Fruit fly (Drosophila melanogaster) whole organism, wandering third instar larva: ENCODE data around the gene CG43980.

Experiments used
- CG32264 ChIP-seq: fragments of 200-800 bp; sonication (Bioruptor generic); optimal IDR thresholded peaks from 2 replicates; lab custom pipeline; 2016; ENCODE audit warnings: missing biosample characterization, missing genetic modification characterization
- CG9705 ChIP-seq: fragments of 200-800 bp; sonication (Bioruptor generic); optimal IDR thresholded peaks from 2 replicates; lab custom pipeline; 2018; ENCODE audit warnings: missing biosample characterization, mild to moderate bottlenecking, missing genetic modification characterization
- Dif ChIP-seq: fragments of 200-275, 200-300 bp; sonication (Bioruptor generic); optimal IDR thresholded peaks from 2 replicates; lab custom pipeline; 2018; ENCODE audit warnings: missing biosample characterization, missing genetic modification characterization; ENCODE audit not compliant: partially characterized antibody
- GATAd ChIP-seq: sonication (Bioruptor generic); optimal IDR thresholded peaks from 2 replicates; lab custom pipeline; 2016; ENCODE audit warnings: missing biosample characterization, missing genetic modification characterization
- HLH106 ChIP-seq: fragments of 200-800 bp; optimal IDR thresholded peaks from 3 replicates; lab custom pipeline; 2019; ENCODE audit warnings: missing biosample characterization, mild to moderate bottlenecking, missing genetic modification characterization, moderate library complexity
- Hnf4 ChIP-seq: fragments of 200-800 bp; sonication (Bioruptor generic); optimal IDR thresholded peaks from 2 replicates; lab custom pipeline; 2016; ENCODE audit warnings: missing biosample characterization, mild to moderate bottlenecking, missing genetic modification characterization
- Hr83 ChIP-seq: fragments of 200-300 bp; sonication (Bioruptor generic); optimal IDR thresholded peaks from 2 replicates; lab custom pipeline; 2016; ENCODE audit warnings: missing biosample characterization, mild to moderate bottlenecking, missing genetic modification characterization, moderate library complexity; ENCODE audit not compliant: poor library complexity, severe bottlenecking
- Myc ChIP-seq: fragments of >200 bp; optimal IDR thresholded peaks from 2 replicates; lab custom pipeline; 2017
- N ChIP-seq: fragments of >200 bp; optimal IDR thresholded peaks from 2 replicates; lab custom pipeline; 2018; ENCODE audit warnings: missing biosample characterization, missing external identifiers, missing genetic modification characterization
- OdsH ChIP-seq: fragments of 200-800 bp; sonication (Bioruptor generic); optimal IDR thresholded peaks from 2 replicates; lab custom pipeline; 2016; ENCODE audit warnings: missing biosample characterization, mild to moderate bottlenecking, missing genetic modification characterization
- Rel ChIP-seq, 2 experiments: fragments of 200-800 bp; sonication (Bioruptor generic) in 1 of 2; optimal IDR thresholded peaks; 2 replicates in 1 of 2; 3 replicates in 1 of 2; lab custom pipeline; 2016 to 2019; ENCODE audit warnings: mild to moderate bottlenecking in 2 of 2, missing biosample characterization in 2 of 2, missing genetic modification characterization in 2 of 2, moderate library complexity in 1 of 2
- Sp1 ChIP-seq: fragments of 200-800 bp; sonication (Bioruptor generic); optimal IDR thresholded peaks from 3 replicates; lab custom pipeline; 2019; ENCODE audit warnings: missing biosample characterization, mild to moderate bottlenecking, missing genetic modification characterization, moderate library complexity
- Vsx2 ChIP-seq: fragments of 200-300, 225-300 bp; sonication (Bioruptor generic); optimal IDR thresholded peaks from 2 replicates; lab custom pipeline; 2018; ENCODE audit warnings: missing biosample characterization, missing genetic modification characterization; ENCODE audit not compliant: partially characterized antibody
- br ChIP-seq: fragments of 200-800 bp; sonication (Bioruptor generic); optimal IDR thresholded peaks from 2 replicates; lab custom pipeline; 2016; ENCODE audit warnings: missing biosample characterization, missing genetic modification characterization
- brk ChIP-seq: fragments of 200-800 bp; sonication (Bioruptor generic); optimal IDR thresholded peaks from 2 replicates; lab custom pipeline; 2016; ENCODE audit warnings: missing biosample characterization, mild to moderate bottlenecking, missing genetic modification characterization
- dl ChIP-seq, 2 experiments: fragments of 175-275, 200-275 bp in 1 of 2; fragments of 200-275 bp in 1 of 2; sonication (Bioruptor generic); optimal IDR thresholded peaks; lab custom pipeline; 2018; ENCODE audit warnings: mild to moderate bottlenecking in 2 of 2, missing biosample characterization in 2 of 2, missing genetic modification characterization in 2 of 2, moderate library complexity in 2 of 2; ENCODE audit not compliant: partially characterized antibody in 2 of 2, insufficient read depth in 1 of 2
- dmrt93B ChIP-seq: fragments of 200-800 bp; sonication (Bioruptor generic); optimal IDR thresholded peaks from 2 replicates; lab custom pipeline; 2018; ENCODE audit warnings: missing biosample characterization, mild to moderate bottlenecking, missing genetic modification characterization
- ey ChIP-seq: fragments of 200-800 bp; sonication (Bioruptor generic); optimal IDR thresholded peaks from 2 replicates; lab custom pipeline; 2016; ENCODE audit warnings: missing biosample characterization, missing genetic modification characterization
- fru ChIP-seq: fragments of 200-800 bp; sonication (Bioruptor generic); optimal IDR thresholded peaks from 3 replicates; lab custom pipeline; 2016; ENCODE audit warnings: missing biosample characterization, mild to moderate bottlenecking, missing genetic modification characterization
- h ChIP-seq: fragments of 200-800 bp; sonication (Bioruptor generic); optimal IDR thresholded peaks from 3 replicates; lab custom pipeline; 2016; ENCODE audit warnings: missing biosample characterization, mild to moderate bottlenecking, missing genetic modification characterization
- jim ChIP-seq: fragments of 175-275, 200-325 bp; sonication (Bioruptor generic); optimal IDR thresholded peaks from 2 replicates; lab custom pipeline; 2016; ENCODE audit warnings: missing biosample characterization, mild to moderate bottlenecking, missing genetic modification characterization
- lola ChIP-seq: fragments of >200 bp; optimal IDR thresholded peaks from 2 replicates; lab custom pipeline; 2017; ENCODE audit warnings: missing biosample characterization, missing genetic modification characterization
- pan ChIP-seq: fragments of >200 bp; optimal IDR thresholded peaks from 2 replicates; lab custom pipeline; 2017
- rgr ChIP-seq: fragments of 200-800 bp; sonication (Bioruptor generic); optimal IDR thresholded peaks from 3 replicates; lab custom pipeline; 2016; ENCODE audit warnings: missing biosample characterization, mild to moderate bottlenecking, missing genetic modification characterization
- sage ChIP-seq: fragments of 200-800 bp; sonication (Bioruptor generic); optimal IDR thresholded peaks from 2 replicates; lab custom pipeline; 2016; ENCODE audit warnings: missing biosample characterization, mild to moderate bottlenecking, missing genetic modification characterization
- sv ChIP-seq: fragments of 200-800 bp; sonication (Bioruptor generic); optimal IDR thresholded peaks from 3 replicates; lab custom pipeline; 2016; ENCODE audit warnings: missing biosample characterization, missing genetic modification characterization
- tai ChIP-seq: sonication (Bioruptor generic); optimal IDR thresholded peaks from 2 replicates; lab custom pipeline; 2016; ENCODE audit warnings: missing biosample characterization, missing genetic modification characterization
- usp ChIP-seq: fragments of >200 bp; optimal IDR thresholded peaks from 2 replicates; lab custom pipeline; 2017; ENCODE audit warnings: missing biosample characterization, missing genetic modification characterization
- woc ChIP-seq: sonication (Bioruptor generic); optimal IDR thresholded peaks from 2 replicates; lab custom pipeline; 2016; ENCODE audit warnings: missing biosample characterization, mild to moderate bottlenecking, missing genetic modification characterization

CG43980 gene

dm6 chr3L:21640815-21641214 lies 3.9 kb upstream of the CG43980 start, which contains the start of gene Atox1:
Gene Atox1, plus strand, starts transcription at chr3L:21640995.
- TF ChIP-seq usp (GFP tag; lab: Kevin White, UChicago) (no peak), HLH106 (peak; percentile 56), OdsH (GFP tag; lab: Kevin White, UChicago) (peak; percentile 5), CG9705 (peak; percentile 70), Rel (GFP tag; optimal IDR thresholded peaks at IDR 0.05; lab: Kevin White, UChicago) (no peak), Rel (tag; optimal IDR thresholded peaks at IDR 0.05; lab: Kevin White, UChicago) (peak; percentile 63), Dif (GFP tag; lab: Kevin White, UChicago) (no peak), Sp1 (peak; percentile 46), Vsx2 (GFP tag; lab: Kevin White, UChicago) (no peak), Hnf4 (GFP tag; lab: Kevin White, UChicago) (no peak), CG32264 (GFP tag; lab: Kevin White, UChicago) (no peak), dmrt93B (GFP tag; lab: Kevin White, UChicago) (peak; percentile 27), rgr (GFP tag; lab: Kevin White, UChicago) (peak; percentile 45), Myc (lab: Kevin White, UChicago) (peak; percentile 74), h (GFP tag; lab: Kevin White, UChicago) (peak; percentile 15), jim (GFP tag; lab: Kevin White, UChicago) (peak; percentile 7), N (no peak), sv (GFP tag; lab: Kevin White, UChicago) (peak; percentile 10)

DNA sequence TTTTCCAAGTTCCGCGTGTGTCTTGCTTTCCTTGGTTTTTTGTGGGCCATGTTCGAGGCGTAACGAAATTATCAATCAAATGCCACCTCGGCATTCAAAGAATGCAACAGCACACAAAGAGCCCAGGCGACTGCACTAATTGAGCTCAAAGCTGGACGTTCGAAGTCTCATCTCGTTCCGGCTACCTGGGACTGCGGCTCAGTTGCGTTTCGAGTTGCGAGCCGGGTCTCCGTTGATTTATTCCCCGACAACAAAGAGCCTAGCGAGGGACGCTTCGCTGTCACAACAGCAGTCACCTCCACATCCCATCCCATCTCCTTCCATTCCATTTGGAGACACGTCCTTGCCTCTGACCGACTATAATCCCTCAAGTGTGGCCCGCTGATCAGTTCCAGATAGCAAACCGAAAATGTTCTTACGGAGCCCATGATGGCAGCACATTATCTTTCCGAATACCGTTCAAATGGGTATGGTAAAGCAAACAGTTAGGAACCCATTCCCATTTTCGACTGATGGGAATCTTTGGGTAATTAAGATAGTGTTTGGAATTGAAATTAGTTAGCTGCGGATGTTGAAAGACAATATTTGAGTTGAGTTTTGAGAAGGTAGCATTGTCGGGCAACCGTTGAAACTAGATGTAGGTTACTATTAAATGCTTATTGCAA lies 1.7 kb upstream of the CG43980 start:
- TF ChIP-seq jim (GFP tag; lab: Kevin White, UChicago) (no peak), Sp1 (no peak), sage (GFP tag; lab: Kevin White, UChicago) (no peak), br (no peak), pan (lab: Kevin White, UChicago) (no peak), rgr (GFP tag; lab: Kevin White, UChicago) (no peak), sv (GFP tag; lab: Kevin White, UChicago) (no peak), brk (no peak), GATAd (no peak), Vsx2 (GFP tag; lab: Kevin White, UChicago) (no peak), HLH106 (no peak), Myc (lab: Kevin White, UChicago) (no peak), fru (GFP tag; lab: Kevin White, UChicago) (no peak), N (no peak), OdsH (GFP tag; lab: Kevin White, UChicago) (no peak), Dif (GFP tag; lab: Kevin White, UChicago) (no peak), ey (GFP tag; lab: Kevin White, UChicago) (no peak), tai (GFP tag; lab: Kevin White, UChicago) (no peak), usp (GFP tag; lab: Kevin White, UChicago) (no peak)

- peak; percentile 17 for TF ChIP-seq woc (GFP tag; lab: Kevin White, UChicago)
- TF ChIP-seq Hr83 (GFP tag; lab: Kevin White, UChicago) = no peak
- TF ChIP-seq, all 38 proteins: peak for 1
Observed at dm6 chr3L:21644176-21644575, 582 bp upstream of the CG43980 start.

DNA sequence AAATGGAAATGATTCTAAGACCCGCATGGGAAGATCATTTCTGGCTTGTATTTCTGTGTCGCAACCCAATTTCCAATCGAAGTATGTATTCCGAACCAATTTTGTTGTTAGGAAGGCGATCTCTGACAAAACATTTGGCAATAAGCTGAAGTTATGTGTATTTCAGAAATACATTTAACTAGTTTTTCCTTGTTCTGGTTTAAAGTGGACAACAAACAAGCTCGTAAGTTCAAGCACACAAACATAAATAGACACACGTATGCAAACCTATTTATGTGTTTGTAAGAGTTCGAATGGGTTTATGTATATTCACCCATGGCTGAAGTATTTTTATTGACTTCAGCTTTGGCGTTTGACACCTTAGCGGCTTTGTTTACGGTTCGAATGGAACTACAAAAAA lies 1.1 kb downstream of the CG43980 start:
- TF ChIP-seq lola (GFP tag; lab: Kevin White, UChicago) (no peak), HLH106 (no peak)

- TF ChIP-seq Dif (GFP tag; lab: Kevin White, UChicago) (no peak), Hnf4 (GFP tag; lab: Kevin White, UChicago) (no peak), N (no peak), Myc (lab: Kevin White, UChicago) (no peak), CG9705 (no peak), jim (GFP tag; lab: Kevin White, UChicago) (no peak), Rel (GFP tag; optimal IDR thresholded peaks at IDR 0.05; lab: Kevin White, UChicago) (no peak), Rel (tag; optimal IDR thresholded peaks at IDR 0.05; lab: Kevin White, UChicago) (no peak), dl (GFP tag; optimal IDR thresholded peaks at IDR 0.05; lab: Kevin White, UChicago; ENCODE audit: insufficient read depth in 1 of 2, partially characterized antibody in 2 of 2) (no peak), GATAd (no peak)
Observed at dm6 chr3L:21647853-21648252, 3.1 kb downstream of the CG43980 start.
